Worm (Caenorhabditis elegans): ENCODE measurements around the gene ire-1.

ire-1 gene

DNA sequence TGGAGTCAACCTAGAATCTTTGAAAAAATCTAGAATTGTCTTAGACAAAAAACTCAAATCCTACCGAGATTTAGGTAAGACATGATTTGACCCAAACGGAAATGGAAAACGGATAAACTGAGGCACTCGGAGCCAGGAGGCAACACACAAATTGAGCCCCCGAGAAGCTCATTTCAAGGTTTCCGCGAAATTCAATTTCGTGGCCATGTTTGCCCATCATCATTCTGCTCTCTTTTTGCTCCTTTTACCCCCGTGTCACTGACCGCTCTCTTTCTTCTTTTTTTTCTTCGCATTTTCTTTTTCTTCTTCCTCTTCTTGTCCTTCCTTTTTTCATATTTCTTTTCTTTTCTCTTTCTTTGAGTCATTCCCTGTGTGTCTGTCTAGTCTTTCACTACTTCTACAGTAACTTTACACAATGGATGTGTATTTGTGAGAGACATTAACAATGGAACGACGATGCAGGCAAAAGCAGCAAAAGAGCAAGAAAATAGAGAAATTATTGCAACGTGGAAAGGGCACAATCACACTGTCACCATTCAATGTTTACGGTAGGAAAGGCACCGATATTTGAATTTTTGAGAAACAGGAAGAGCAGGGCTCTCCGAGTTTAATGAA, 28.1 kb upstream of the ire-1 start:
- TF ChIP-seq ctbp-1 (GFP tag; IDR thresholded peaks at IDR 0.05) (0 out of 2 replicates have a peak, but pooled peaks have one; percentile 43), nhr-42 (GFP tag; IDR thresholded peaks at IDR 0.05) (no peak), fkh-10 (GFP tag; optimal IDR thresholded peaks at IDR 0.05) (peak; percentile 63), mes-2 (tag; optimal IDR thresholded peaks at IDR 0.05; ENCODE audit: poor library complexity, severe bottlenecking) (peak; percentile 0), pha-4 (GFP tag; IDR thresholded peaks at IDR 0.05) (no peak), pha-4 (tag; optimal IDR thresholded peaks at IDR 0.05) (peak; percentile 54), ZK337.2 (GFP tag; IDR thresholded peaks at IDR 0.05) (no peak), nhr-6 (tag; optimal IDR thresholded peaks at IDR 0.05) (peak; percentile 82), hlh-11 (tag; optimal IDR thresholded peaks at IDR 0.05) (peak; percentile 16), lsy-2 (tag; optimal IDR thresholded peaks at IDR 0.05) (peak in 1 of 2 experiments; percentile 56)

DNA sequence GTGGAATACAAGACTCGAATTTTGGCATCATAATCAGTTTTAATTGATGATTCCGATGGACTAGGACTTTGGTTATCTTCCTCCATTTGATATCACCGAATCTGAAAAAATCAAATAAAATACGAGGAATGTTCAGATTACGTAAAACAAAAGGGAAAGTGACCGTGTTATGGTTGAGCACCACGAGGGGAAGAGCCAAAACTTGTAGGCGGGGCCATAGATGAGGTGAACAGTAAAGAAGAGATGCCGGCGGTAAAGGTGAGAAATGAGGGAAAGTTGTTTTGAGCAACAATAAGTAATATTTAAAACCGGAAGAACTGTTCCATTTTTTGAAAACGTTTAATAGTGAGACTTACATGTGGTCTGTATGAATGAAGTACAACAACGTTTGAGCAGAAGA, 25.2 kb upstream of the ire-1 start, which contains the start of gene F10B5.3:
Gene F10B5.3, minus strand, starts transcription at position 101 of the 400 bp plus-strand sequence.
- TF ChIP-seq unc-62 (GFP tag; optimal IDR thresholded peaks at IDR 0.05 in 1 of 2) (peak in 1 of 2 experiments; percentile 7), unc-62 (tag; optimal IDR thresholded peaks at IDR 0.05) (no peak), snpc-4 (tag; optimal IDR thresholded peaks at IDR 0.05) (no peak), tra-1 (GFP tag; IDR thresholded peaks at IDR 0.05) (no peak), mdt-29 (GFP tag; IDR thresholded peaks at IDR 0.05) (no peak), vab-7 (GFP tag; IDR thresholded peaks at IDR 0.05) (no peak), duxl-1 (tag; optimal IDR thresholded peaks at IDR 0.05; ENCODE audit: poor library complexity) (no peak), rbr-2 (tag; optimal IDR thresholded peaks at IDR 0.05) (no peak), lin-15B (tag; optimal IDR thresholded peaks at IDR 0.05) (no peak)

ce11 chrII:8144543-8144942, 19.8 kb upstream of the ire-1 start, which contains the start of gene F10B5.2:
F10B5.2 (plus strand) TSS chrII:8144762.
- TF ChIP-seq lin-38 (GFP tag; IDR thresholded peaks at IDR 0.05) (peak; percentile 50), snpc-1.2 (GFP tag; IDR thresholded peaks at IDR 0.05) (0 out of 2 replicates have a peak, but pooled peaks have one; percentile 49), nhr-28 (tag; optimal IDR thresholded peaks at IDR 0.05) (no peak), F26F4.8 (GFP tag; conservative IDR thresholded peaks at IDR 0.05) (0 out of 2 replicates have a peak, but pooled peaks have one; percentile 48), Y48G9A.11 (GFP tag; IDR thresholded peaks at IDR 0.05) (0 out of 2 replicates have a peak, but pooled peaks have one; percentile 48), daf-19 (GFP tag; conservative IDR thresholded peaks at IDR 0.05) (0 out of 2 replicates have a peak, but pooled peaks have one; percentile 41), unc-130 (GFP tag; optimal IDR thresholded peaks at IDR 0.05) (peak; percentile 8), unc-39 (tag; optimal IDR thresholded peaks at IDR 0.05) (no peak), lin-39 (tag; optimal IDR thresholded peaks at IDR 0.05) (no peak), arid-1 (GFP tag; conservative IDR thresholded peaks at IDR 0.05) (0 out of 2 replicates have a peak, but pooled peaks have one; percentile 54), F49E8.2 (tag; optimal IDR thresholded peaks at IDR 0.05; ENCODE audit: borderline replicate concordance) (peak; percentile 61), nhr-237 (tag; optimal IDR thresholded peaks at IDR 0.05) (no peak), daf-16 (GFP tag; optimal IDR thresholded peaks at IDR 0.05) (no peak), daf-16 (tag; optimal IDR thresholded peaks at IDR 0.05) (no peak)

ce11 chrII:8143278-8143931, 18.7 kb upstream of the ire-1 start, which contains the start of the genes ints-11 and rpl-10:
ints-11 (minus strand) TSS chrII:8143478.
rpl-10 (plus strand) TSS chrII:8143881.
- TF ChIP-seq lin-38 (GFP tag; IDR thresholded peaks at IDR 0.05) (peak; percentile 58), nhr-41 (GFP tag; IDR thresholded peaks at IDR 0.05) (no peak), mes-2 (tag; optimal IDR thresholded peaks at IDR 0.05; ENCODE audit: poor library complexity, severe bottlenecking) (peak; percentile 69), zfp-3 (GFP tag; conservative IDR thresholded peaks at IDR 0.05) (no peak), mep-1 (tag; optimal IDR thresholded peaks at IDR 0.05) (peak; percentile 25), fkh-10 (GFP tag; optimal IDR thresholded peaks at IDR 0.05) (no peak), dve-1 (tag; optimal IDR thresholded peaks at IDR 0.05; ENCODE audit: insufficient read depth) (peak; percentile 20), vab-7 (GFP tag; IDR thresholded peaks at IDR 0.05) (no peak), lsy-2 (tag; optimal IDR thresholded peaks at IDR 0.05) (peak in 1 of 2 experiments; percentile 97), nhr-28 (tag; optimal IDR thresholded peaks at IDR 0.05) (peak; percentile 7), nhr-6 (tag; optimal IDR thresholded peaks at IDR 0.05) (peak; percentile 10), hlh-30 (tag; optimal IDR thresholded peaks at IDR 0.05; ENCODE audit: insufficient read depth) (peak; percentile 51), madf-5 (GFP tag; IDR thresholded peaks at IDR 0.05) (no peak), dpl-1 (GFP tag; optimal IDR thresholded peaks at IDR 0.05) (peak; percentile 68), lir-3 (tag; optimal IDR thresholded peaks at IDR 0.05) (no peak), F37D6.2 (tag; optimal IDR thresholded peaks at IDR 0.05) (no peak), daf-8 (GFP tag; IDR thresholded peaks at IDR 0.05) (no peak), ces-1 (GFP tag; optimal IDR thresholded peaks at IDR 0.05) (no peak)
